Worm (Caenorhabditis elegans): ENCODE measurements around the gene ZC250.4.

ZC250.4 gene

DNA sequence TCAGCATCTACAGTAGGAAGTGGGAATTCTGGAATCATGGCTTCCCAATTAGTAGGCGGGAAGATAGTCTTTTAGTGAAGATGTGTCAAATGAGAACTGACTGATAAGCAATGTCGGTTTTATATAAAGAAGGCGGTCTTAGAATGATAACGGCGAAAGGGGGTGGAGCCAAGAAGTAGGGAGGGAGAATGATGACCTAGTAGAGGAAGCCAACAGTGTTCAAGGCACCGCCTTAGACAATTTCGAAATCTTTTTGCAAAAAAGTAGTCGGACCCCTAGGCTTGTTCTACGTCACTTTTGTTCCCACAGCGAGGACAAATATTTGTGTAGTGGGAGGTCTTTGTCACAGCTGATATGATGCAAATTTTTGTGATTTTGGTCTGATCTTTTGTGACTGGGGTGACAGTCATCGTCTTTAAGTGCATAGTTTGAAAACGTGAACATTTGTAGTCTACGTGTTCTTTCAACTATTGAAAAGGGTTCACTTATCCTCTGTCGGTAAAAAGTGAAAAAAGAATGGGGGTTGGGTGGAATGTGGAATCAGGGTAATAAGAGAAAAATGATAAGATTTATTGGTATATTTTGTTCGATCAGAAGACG lies at the start of gene ZC250.4:
Gene ZC250.4 (minus strand): TSS at position 78 of the 600 bp plus-strand sequence.
- TF ChIP-seq hlh-17 (GFP tag; optimal IDR thresholded peaks at IDR 0.05; ENCODE audit: borderline replicate concordance) (no peak), ceh-88 (GFP tag; IDR thresholded peaks at IDR 0.05) (no peak), egl-13 (tag; optimal IDR thresholded peaks at IDR 0.05) (no peak), skn-1 (tag; optimal IDR thresholded peaks at IDR 0.05) (no peak), nhr-47 (tag; optimal IDR thresholded peaks at IDR 0.05) (no peak), elt-2 (tag; optimal IDR thresholded peaks at IDR 0.05) (peak; percentile 7), unc-62 (GFP tag; optimal IDR thresholded peaks at IDR 0.05) (no peak), pag-3 (tag; optimal IDR thresholded peaks at IDR 0.05; ENCODE audit: borderline replicate concordance, insufficient read depth) (no peak), jun-1 (tag; optimal IDR thresholded peaks at IDR 0.05) (no peak), nhr-28 (tag; optimal IDR thresholded peaks at IDR 0.05) (no peak), irx-1 (tag; optimal IDR thresholded peaks at IDR 0.05) (no peak), tlp-1 (tag; optimal IDR thresholded peaks at IDR 0.05) (no peak), nhr-85 (tag) (peak; percentile 48), blmp-1 (tag; optimal IDR thresholded peaks at IDR 0.05) (peak; percentile 6), fkh-4 (tag; optimal IDR thresholded peaks at IDR 0.05; ENCODE audit: borderline replicate concordance) (no peak), isw-1 (GFP tag; IDR thresholded peaks at IDR 0.05) (no peak), efl-1 (optimal IDR thresholded peaks at IDR 0.05) (no peak), efl-1 (GFP tag; optimal IDR thresholded peaks at IDR 0.05 in 1 of 2) (no peak), alr-1 (tag; optimal IDR thresholded peaks at IDR 0.05; ENCODE audit: borderline replicate concordance) (no peak), dpl-1 (GFP tag; optimal IDR thresholded peaks at IDR 0.05) (no peak), ces-1 (GFP tag; optimal IDR thresholded peaks at IDR 0.05) (no peak), unc-130 (tag; optimal IDR thresholded peaks at IDR 0.05) (no peak), lin-39 (tag; optimal IDR thresholded peaks at IDR 0.05) (no peak), nhr-90 (tag; optimal IDR thresholded peaks at IDR 0.05; ENCODE audit: poor library complexity) (no peak), sup-37 (GFP tag; optimal IDR thresholded peaks at IDR 0.05) (no peak), lin-13 (GFP tag; optimal IDR thresholded peaks at IDR 0.05) (no peak), mep-1 (tag; optimal IDR thresholded peaks at IDR 0.05) (no peak), vab-15 (tag; optimal IDR thresholded peaks at IDR 0.05) (no peak), mdl-1 (tag; optimal IDR thresholded peaks at IDR 0.05) (no peak), pqm-1 (tag; optimal IDR thresholded peaks at IDR 0.05) (peak; percentile 8), grh-1 (GFP tag; IDR thresholded peaks at IDR 0.05) (no peak), sox-4 (tag; optimal IDR thresholded peaks at IDR 0.05) (no peak), snu-23 (GFP tag; optimal IDR thresholded peaks at IDR 0.05) (no peak), C04F5.9 (tag; optimal IDR thresholded peaks at IDR 0.05) (no peak), nhr-20 (tag; optimal IDR thresholded peaks at IDR 0.05) (no peak)

DNA sequence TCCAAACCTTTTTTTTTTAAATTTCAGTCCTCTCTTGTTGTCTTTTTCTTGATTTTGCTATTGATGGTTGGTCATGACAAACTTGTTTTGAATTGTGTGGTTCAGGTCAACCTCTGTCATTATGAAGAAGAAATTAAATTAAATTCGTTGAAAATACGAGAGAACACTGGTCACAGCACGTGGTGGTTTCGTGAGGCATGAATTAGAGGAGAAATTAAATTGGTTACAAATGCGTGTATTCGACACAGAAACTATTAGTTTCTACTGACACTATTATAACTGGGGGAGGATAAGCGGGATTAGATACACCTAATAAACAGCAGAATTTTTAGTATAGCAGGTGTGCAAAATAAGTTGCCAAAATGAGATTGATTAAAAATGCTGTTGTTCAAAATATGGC lies 39.1 kb upstream of the ZC250.4 start:
- TF ChIP-seq dsc-1 (tag; optimal IDR thresholded peaks at IDR 0.05) (peak; percentile 78), efl-1 (optimal IDR thresholded peaks at IDR 0.05) (no peak), efl-1 (GFP tag; optimal IDR thresholded peaks at IDR 0.05 in 1 of 2) (no peak)

DNA sequence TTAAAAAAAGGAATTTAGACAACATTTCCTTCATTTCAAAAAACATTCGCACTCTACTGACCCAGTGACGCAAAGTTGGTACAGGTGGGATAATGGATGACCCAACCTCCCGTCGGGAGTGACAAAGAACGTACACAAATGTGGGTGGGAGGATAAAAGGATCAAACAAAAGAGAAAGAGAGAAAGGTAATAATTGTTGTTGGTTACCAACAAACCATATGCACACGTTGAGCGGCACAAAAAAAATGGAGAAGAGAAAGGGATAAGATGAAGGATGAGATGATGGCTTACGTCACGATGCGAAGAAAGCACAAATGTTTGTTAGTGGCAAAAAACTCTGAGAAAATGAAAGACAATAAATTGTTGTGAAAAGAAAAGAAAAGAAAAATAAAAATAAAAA lies 38.7 kb upstream of the ZC250.4 start:
- no peak for TF ChIP-seq nhr-76 (tag; optimal IDR thresholded peaks at IDR 0.05)
- peak in 1 of 2 experiments; percentile 2 for TF ChIP-seq efl-1 (optimal IDR thresholded peaks at IDR 0.05)
- no peak for TF ChIP-seq efl-1 (GFP tag; optimal IDR thresholded peaks at IDR 0.05 in 1 of 2)
- no peak for TF ChIP-seq unc-98 (GFP tag; IDR thresholded peaks at IDR 0.05)
- peak; percentile 41 for TF ChIP-seq rnt-1 (tag; optimal IDR thresholded peaks at IDR 0.05)
- TF ChIP-seq nhr-19 (GFP tag; conservative IDR thresholded peaks at IDR 0.05), result peak; percentile 34; the same call in 1 of the 2 replicates
- peak; percentile 24 for TF ChIP-seq tbx-2 (tag; optimal IDR thresholded peaks at IDR 0.05)
- no peak for TF ChIP-seq ceh-63 (GFP tag; optimal IDR thresholded peaks at IDR 0.05)
- TF ChIP-seq lir-3 (tag; optimal IDR thresholded peaks at IDR 0.05; ENCODE audit: poor library complexity), result no peak
- peak; percentile 35 for TF ChIP-seq unc-130 (tag; optimal IDR thresholded peaks at IDR 0.05)
- TF ChIP-seq nhr-77 (tag; optimal IDR thresholded peaks at IDR 0.05), result peak; percentile 26
- peak; percentile 48 for TF ChIP-seq blmp-1 (tag; optimal IDR thresholded peaks at IDR 0.05)
- TF ChIP-seq nhr-71 (tag; optimal IDR thresholded peaks at IDR 0.05), result peak; percentile 56
- peak; percentile 36 for TF ChIP-seq nhr-20 (tag; optimal IDR thresholded peaks at IDR 0.05)
- no peak for TF ChIP-seq ztf-11 (tag; optimal IDR thresholded peaks at IDR 0.05)
- TF ChIP-seq lin-13 (GFP tag; optimal IDR thresholded peaks at IDR 0.05), result no peak
- peak; percentile 17 for TF ChIP-seq C16A3.4 (tag; optimal IDR thresholded peaks at IDR 0.05)
- TF ChIP-seq snu-23 (GFP tag; optimal IDR thresholded peaks at IDR 0.05), result peak; percentile 38
- peak in 1 of 2 experiments; percentile 42 for TF ChIP-seq lsy-2 (tag; optimal IDR thresholded peaks at IDR 0.05)
- peak; percentile 68 for TF ChIP-seq lin-14 (GFP tag; optimal IDR thresholded peaks at IDR 0.05)
- TF ChIP-seq nhr-85 (tag), result peak; percentile 61
